Fruit fly (Drosophila melanogaster): ENCODE measurements around the gene CG6462.

The CG6462 gene

DNA sequence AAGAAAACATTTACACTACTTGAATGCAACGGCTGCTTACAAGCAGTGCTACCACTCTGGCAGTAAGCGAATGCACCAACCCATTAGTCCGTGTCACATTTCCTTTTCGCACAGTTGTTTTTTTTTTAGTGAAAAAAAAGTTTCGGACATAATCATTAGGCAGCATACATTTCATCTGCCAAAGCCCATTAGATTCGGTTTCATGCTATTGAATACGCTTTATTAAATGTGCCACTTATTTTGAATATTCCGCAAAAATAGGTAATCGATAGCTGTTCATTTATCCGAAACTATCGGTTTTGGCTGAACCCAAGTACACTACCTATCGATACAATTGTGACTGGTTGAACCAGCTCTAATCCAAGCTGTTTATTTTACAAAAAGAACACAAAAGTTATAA lies 17.9 kb downstream of the CG6462 start, which contains the start of gene tant (continued):
- TF ChIP-seq CG31224 (GFP tag; IDR thresholded peaks at IDR 0.05) (no peak), CG2120 (GFP tag; optimal IDR thresholded peaks at IDR 0.05) (peak; percentile 16), Hey (tag; optimal IDR thresholded peaks at IDR 0.05) (no peak), CG12155 (GFP tag; optimal IDR thresholded peaks at IDR 0.05) (no peak), insv (GFP tag; optimal IDR thresholded peaks at IDR 0.05) (no peak), CG6765 (GFP tag; optimal IDR thresholded peaks at IDR 0.05) (no peak), CG2116 (GFP tag; optimal IDR thresholded peaks at IDR 0.05) (peak; percentile 94), ranshi (GFP tag; IDR thresholded peaks at IDR 0.05) (no peak), HmgZ (tag; optimal IDR thresholded peaks at IDR 0.05) (peak; percentile 49), ro (GFP tag; IDR thresholded peaks at IDR 0.05) (no peak), Fer3 (tag; optimal IDR thresholded peaks at IDR 0.05) (no peak), NFAT (GFP tag; IDR thresholded peaks at IDR 0.05) (no peak), CG6791 (GFP tag; IDR thresholded peaks at IDR 0.05; ENCODE audit: partially characterized antibody) (peak; percentile 90), CG8765 (GFP tag; IDR thresholded peaks at IDR 0.05) (no peak), CG3995 (GFP tag; optimal IDR thresholded peaks at IDR 0.05) (peak; percentile 94), Eip74EF (GFP tag; optimal IDR thresholded peaks at IDR 0.05) (no peak), HmgD (GFP tag; optimal IDR thresholded peaks at IDR 0.05) (peak; percentile 84), CG7372 (GFP tag; IDR thresholded peaks at IDR 0.05) (no peak), NfI (GFP tag; optimal IDR thresholded peaks at IDR 0.05) (no peak), CG11085 (GFP tag; IDR thresholded peaks at IDR 0.05) (no peak), CG12236 (GFP tag; optimal IDR thresholded peaks at IDR 0.05) (no peak), sens-2 (GFP tag; IDR thresholded peaks at IDR 0.05) (no peak), jing (GFP tag; optimal IDR thresholded peaks at IDR 0.05) (no peak), CG7745 (tag; optimal IDR thresholded peaks at IDR 0.05) (no peak), CG1529 (GFP tag; optimal IDR thresholded peaks at IDR 0.05) (no peak), cg (GFP tag; optimal IDR thresholded peaks at IDR 0.05) (no peak), CG9609 (GFP tag; optimal IDR thresholded peaks at IDR 0.05) (peak; percentile 23), fru (optimal IDR thresholded peaks at IDR 0.05) (no peak), al (GFP tag; IDR thresholded peaks at IDR 0.05) (no peak), CG30403 (GFP tag; optimal IDR thresholded peaks at IDR 0.05) (peak; percentile 6), CG2712 (tag; optimal IDR thresholded peaks at IDR 0.05) (peak; percentile 22), fd96Cb (tag; optimal IDR thresholded peaks at IDR 0.05) (no peak), CG17912 (GFP tag; optimal IDR thresholded peaks at IDR 0.05) (no peak), Rfx (GFP tag; IDR thresholded peaks at IDR 0.05) (peak; percentile 40; the same call in 1 of the 2 replicates), B-H1 (GFP tag; IDR thresholded peaks at IDR 0.05) (no peak), Bdp1 (GFP tag; optimal IDR thresholded peaks at IDR 0.05) (peak; percentile 11), scrt (GFP tag; optimal IDR thresholded peaks at IDR 0.05) (no peak)

DNA sequence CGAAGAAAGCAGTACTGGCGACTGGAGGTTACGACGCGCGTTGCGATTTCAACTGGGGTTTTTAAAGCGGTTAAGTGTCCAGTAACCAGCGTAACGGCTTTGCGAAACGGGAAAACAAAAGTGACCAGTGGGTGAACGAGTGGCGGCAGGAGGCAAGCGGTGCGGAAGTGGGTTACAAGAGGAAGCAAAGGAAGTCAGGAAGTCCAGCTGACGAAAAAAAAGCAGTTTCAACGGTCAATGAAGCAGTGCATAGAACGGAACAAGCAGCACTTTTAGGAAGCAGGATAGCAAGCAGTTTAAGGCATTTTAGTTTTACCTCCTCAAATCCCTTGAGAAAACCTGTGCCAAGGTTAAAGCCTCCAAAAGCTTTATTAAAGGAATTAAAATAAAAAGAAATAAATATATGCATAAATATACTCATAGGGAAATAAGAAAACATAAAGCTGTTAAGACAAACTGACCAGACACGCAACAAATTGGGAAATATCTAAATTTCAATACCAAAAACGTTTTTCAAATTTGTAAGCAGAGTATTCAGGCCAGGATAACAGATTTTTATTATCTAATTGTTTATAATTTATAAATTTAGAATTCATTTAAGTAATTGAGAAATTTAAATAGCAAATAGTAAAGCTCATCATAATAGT lies 22.3 kb downstream of the CG6462 start, which contains the start of gene CG6592:
CG6592 (plus strand) TSS at position 597 of the 647 bp plus-strand sequence.
- TF ChIP-seq CG14441 (GFP tag; IDR thresholded peaks at IDR 0.05) (no peak), CG10209 (GFP tag; optimal IDR thresholded peaks at IDR 0.05) (peak; percentile 62), stwl (tag; optimal IDR thresholded peaks at IDR 0.05) (peak; percentile 91), CG11560 (tag; IDR thresholded peaks at IDR 0.05) (no peak), CG8924 (tag; optimal IDR thresholded peaks at IDR 0.05) (peak; percentile 4), Lhr (GFP tag; optimal IDR thresholded peaks at IDR 0.05) (peak; percentile 40), Ets65A (GFP tag) (peak; percentile 98), da (GFP tag; optimal IDR thresholded peaks at IDR 0.05) (no peak), chm (GFP tag; IDR thresholded peaks at IDR 0.05) (peak; percentile 70; the same call in 1 of the 2 replicates), Rx (GFP tag; IDR thresholded peaks at IDR 0.05) (peak; percentile 36; the same call in 1 of the 2 replicates), sisA (GFP tag; IDR thresholded peaks at IDR 0.05) (0 out of 2 replicates have a peak, but pooled peaks have one; percentile 7), CG8478 (optimal IDR thresholded peaks at IDR 0.05) (peak; percentile 82), CG3726 (GFP tag; IDR thresholded peaks at IDR 0.05) (no peak), Dfd (GFP tag; optimal IDR thresholded peaks at IDR 0.05) (peak in 1 of 2 experiments; percentile 70), CG6175 (GFP tag; IDR thresholded peaks at IDR 0.05) (no peak), dati (GFP tag; IDR thresholded peaks at IDR 0.05) (0 out of 2 replicates have a peak, but pooled peaks have one; percentile 34), br (optimal IDR thresholded peaks at IDR 0.05) (no peak)
